Worm (Caenorhabditis elegans): ENCODE data around the gene fbxb-74.

DNA sequence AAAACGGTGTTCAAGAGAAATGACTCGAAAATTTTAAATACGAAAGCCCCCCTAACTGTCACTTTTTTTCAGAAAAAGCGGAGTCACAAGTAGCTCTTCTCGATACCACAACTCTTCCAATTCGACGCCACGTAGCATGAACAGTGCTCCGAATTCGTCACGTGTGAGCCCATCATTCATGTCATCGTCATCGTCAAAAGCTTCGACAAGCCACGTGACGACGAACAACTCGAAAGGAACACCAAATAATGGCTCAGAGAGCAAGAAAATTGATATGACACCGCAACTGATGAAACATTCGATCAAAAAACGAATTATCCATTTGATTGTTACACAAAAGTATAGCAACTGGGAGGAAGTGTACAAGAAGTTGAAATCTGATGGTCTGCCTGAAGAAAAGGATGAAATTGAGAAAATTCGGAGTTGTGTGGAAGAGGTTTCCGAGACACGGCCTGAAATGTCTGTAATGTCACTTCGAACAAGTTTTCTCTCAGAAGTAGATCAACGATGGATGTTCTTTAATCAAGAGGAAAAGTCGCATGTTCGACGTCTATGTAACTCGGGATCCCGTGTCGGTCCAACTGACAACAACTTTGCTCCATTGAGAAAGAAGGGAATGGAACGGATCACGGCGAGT lies 27.7 kb downstream of the fbxb-74 start:
- TF ChIP-seq ceh-82 (tag; optimal IDR thresholded peaks at IDR 0.05), result no peak
- TF ChIP-seq unc-62 (GFP tag; optimal IDR thresholded peaks at IDR 0.05), result no peak
- TF ChIP-seq lsy-2 (tag; optimal IDR thresholded peaks at IDR 0.05), result no peak
- no peak for TF ChIP-seq lin-39 (tag; optimal IDR thresholded peaks at IDR 0.05)
- no peak for TF ChIP-seq F13H6.1 (tag; optimal IDR thresholded peaks at IDR 0.05)
- TF ChIP-seq nhr-11 (tag; optimal IDR thresholded peaks at IDR 0.05), result no peak

Data from whole organism, L2 larva.